Worm (Caenorhabditis elegans): ENCODE data around the gene mlh-1.

DNA sequence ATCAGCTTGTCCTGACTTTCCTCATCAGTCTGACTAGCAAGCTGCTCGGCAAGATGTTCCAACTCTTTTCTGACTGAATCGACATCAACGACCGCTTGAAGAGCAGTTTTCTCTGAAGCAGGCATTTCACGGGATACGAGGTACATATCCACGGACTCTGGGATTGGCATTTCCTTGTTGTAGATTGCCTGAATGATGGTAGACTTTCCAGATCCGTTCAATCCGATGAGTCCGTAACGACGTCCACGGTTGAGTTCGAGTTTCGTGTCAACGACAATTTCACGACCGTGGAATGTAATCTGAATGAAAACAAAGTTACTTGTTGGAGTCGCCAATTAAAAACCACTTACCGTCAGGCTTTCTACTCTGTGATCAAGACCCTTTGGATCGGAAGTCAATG is 52.8 kb downstream of the mlh-1 start:
- no peak for TF ChIP-seq F13C5.2 (tag; optimal IDR thresholded peaks at IDR 0.05)
- TF ChIP-seq scrt-1 (GFP tag; IDR thresholded peaks at IDR 0.05), result no peak
- TF ChIP-seq hmg-4 (GFP tag; optimal IDR thresholded peaks at IDR 0.05), result no peak
- no peak for TF ChIP-seq ceh-36 (tag; optimal IDR thresholded peaks at IDR 0.05)
- TF ChIP-seq tbx-11 (GFP tag; IDR thresholded peaks at IDR 0.05), result no peak
- TF ChIP-seq flt-1 (GFP tag; IDR thresholded peaks at IDR 0.05), result no peak
- TF ChIP-seq ama-1 (optimal IDR thresholded peaks at IDR 0.05), result no peak

All from whole organism, early embryonic.